Worm (Caenorhabditis elegans) whole organism, young adult: ENCODE results near the gene saeg-1.

Source experiments
- B0336.3 ChIP-seq: fragments of 200-800 bp; sonication (Bioruptor generic); IDR thresholded peaks from 2 replicates; pipeline ENCODE4 v1.3.6; 2022; ENCODE audit warnings: missing genetic modification characterization, missing compliant biosample characterization
- F49E8.2 ChIP-seq: sonication (generic microtip); optimal IDR thresholded peaks from 3 replicates; lab custom pipeline; 2017; ENCODE audit warnings: missing genetic modification characterization, mild to moderate bottlenecking, missing compliant biosample characterization, antibody characterized with exemption, moderate library complexity; ENCODE audit not compliant: insufficient read depth
- ceh-100 ChIP-seq: fragments of 200-800 bp; sonication (Bioruptor generic); IDR thresholded peaks from 2 replicates; pipeline ENCODE4 v1.3.6; 2022; ENCODE audit warnings: missing genetic modification reagents, missing genetic modification characterization, missing compliant biosample characterization
- let-607 ChIP-seq, 2 experiments: fragments of 200-800 bp in 1 of 2; sonication (Bioruptor generic) in 1 of 2; sonication (generic microtip) in 1 of 2; optimal IDR thresholded peaks; 2 replicates each; lab custom pipeline; 2016 to 2018; ENCODE audit warnings: mild to moderate bottlenecking in 2 of 2, missing compliant biosample characterization in 2 of 2, missing genetic modification characterization in 2 of 2, moderate library complexity in 2 of 2, missing genotype in 1 of 2
- mxl-1 ChIP-seq: sonication (generic microtip); optimal IDR thresholded peaks from 2 replicates; lab custom pipeline; 2016; ENCODE audit warnings: missing genetic modification characterization, missing compliant biosample characterization
- nfyb-1 ChIP-seq: fragments of 200-800 bp; sonication (Bioruptor generic); IDR thresholded peaks from 2 replicates; pipeline ENCODE4 v1.3.6; 2022; ENCODE audit warnings: missing genetic modification reagents, missing genetic modification characterization, missing compliant biosample characterization
- pha-4 ChIP-seq: fragments of 150-350 bp; sonication (generic microtip); optimal IDR thresholded peaks from 2 replicates; lab custom pipeline; 2014; ENCODE audit warnings: missing biosample characterization, missing genetic modification reagents, missing genetic modification characterization
- sea-2 ChIP-seq: fragments of 200-800 bp; sonication (Bioruptor generic); IDR thresholded peaks from 2 replicates; pipeline ENCODE4 v1.3.6; 2022; ENCODE audit warnings: missing genetic modification characterization, missing compliant biosample characterization

ce11 chrV:10811763-10812162 lies 53.7 kb downstream of the saeg-1 start, which contains the start of gene C29A12.22:
- TF ChIP-seq B0336.3 (GFP tag; lab: Robert Waterston, UW) = no peak
- TF ChIP-seq pha-4 (tag; lab: Kevin White, UChicago) = no peak
- no peak for TF ChIP-seq F49E8.2 (tag; lab: Kevin White, UChicago)
- TF ChIP-seq sea-2 = no peak
- TF ChIP-seq nfyb-1 (GFP tag; lab: Robert Waterston, UW) = no peak
- TF ChIP-seq mxl-1 (tag; lab: Kevin White, UChicago) = no peak
- TF ChIP-seq ceh-100 (GFP tag; lab: Robert Waterston, UW) = no peak
- TF ChIP-seq let-607 (tag; optimal IDR thresholded peaks at IDR 0.05; lab: Kevin White, UChicago) = no peak
